Fruit fly (Drosophila melanogaster): ENCODE measurements around the gene CG15564.

CG15564 gene

DNA sequence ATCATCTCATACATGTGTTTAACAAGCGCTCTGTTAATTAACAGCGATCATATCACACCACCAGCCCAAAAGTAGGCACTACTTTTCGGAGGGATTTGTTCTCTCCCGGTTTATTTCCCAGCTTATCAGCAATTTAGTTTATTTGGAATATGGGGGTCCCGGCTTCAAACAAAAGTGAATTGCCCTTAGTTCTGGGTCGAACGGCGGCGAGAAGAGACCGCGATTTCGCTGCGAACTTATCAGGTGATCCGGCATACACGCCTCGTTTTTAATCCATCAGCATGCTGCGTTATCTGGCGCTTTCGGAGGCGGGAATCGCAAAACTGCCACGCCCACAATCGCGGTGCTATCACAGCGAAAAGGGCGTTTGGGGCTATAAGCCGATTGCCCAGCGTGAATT lies 38.4 kb downstream of the CG15564 start, which contains the start of gene CG1544 (continued):
- TF ChIP-seq Sin3A (optimal IDR thresholded peaks at IDR 0.05) = no peak
- TF ChIP-seq CG6654 (GFP tag; optimal IDR thresholded peaks at IDR 0.05) = no peak
- no peak for TF ChIP-seq ara (GFP tag; IDR thresholded peaks at IDR 0.05)
- no peak for TF ChIP-seq Kr (GFP tag; optimal IDR thresholded peaks at IDR 0.05)
- no peak for TF ChIP-seq row (GFP tag; IDR thresholded peaks at IDR 0.05)
- TF ChIP-seq dmrt11E (tag; optimal IDR thresholded peaks at IDR 0.05) = no peak
- TF ChIP-seq CG11695 (GFP tag; IDR thresholded peaks at IDR 0.05) = no peak
- TF ChIP-seq CG11247 (GFP tag; IDR thresholded peaks at IDR 0.05) = no peak
- TF ChIP-seq salm (tag; optimal IDR thresholded peaks at IDR 0.05) = no peak
- TF ChIP-seq pzg (GFP tag; optimal IDR thresholded peaks at IDR 0.05) = no peak
- TF ChIP-seq CG18599 (GFP tag; optimal IDR thresholded peaks at IDR 0.05) = peak; percentile 32
- peak; percentile 65 for TF ChIP-seq gcm (GFP tag; optimal IDR thresholded peaks at IDR 0.05)
- TF ChIP-seq CG3726 (GFP tag; IDR thresholded peaks at IDR 0.05) = no peak
- TF ChIP-seq Aef1 (GFP tag; IDR thresholded peaks at IDR 0.05) = no peak
- TF ChIP-seq lola (GFP tag; optimal IDR thresholded peaks at IDR 0.05) = no peak
- TF ChIP-seq Ets97D (GFP tag; optimal IDR thresholded peaks at IDR 0.05) = no peak
- TF ChIP-seq CG8290 (GFP tag; optimal IDR thresholded peaks at IDR 0.05) = no peak
- peak in 1 of 2 experiments; percentile 52 for TF ChIP-seq CG8290 (tag; optimal IDR thresholded peaks at IDR 0.05)
- no peak for TF ChIP-seq cas (GFP tag; IDR thresholded peaks at IDR 0.05)
- no peak for TF ChIP-seq dpn (GFP tag; optimal IDR thresholded peaks at IDR 0.05)
- TF ChIP-seq z (GFP tag; IDR thresholded peaks at IDR 0.05) = no peak
- no peak for TF ChIP-seq kah (GFP tag; optimal IDR thresholded peaks at IDR 0.05)
- TF ChIP-seq Poxn (GFP tag; IDR thresholded peaks at IDR 0.05) = no peak
- TF ChIP-seq CG4854 (GFP tag; optimal IDR thresholded peaks at IDR 0.05) = no peak
- TF ChIP-seq br (optimal IDR thresholded peaks at IDR 0.05) = no peak
- TF ChIP-seq abd-A (tag; optimal IDR thresholded peaks at IDR 0.05) = no peak
- TF ChIP-seq Dad (GFP tag; optimal IDR thresholded peaks at IDR 0.05) = no peak
- TF ChIP-seq CG9727 (GFP tag; optimal IDR thresholded peaks at IDR 0.05) = no peak
- no peak for TF ChIP-seq chm (GFP tag; IDR thresholded peaks at IDR 0.05)

DNA sequence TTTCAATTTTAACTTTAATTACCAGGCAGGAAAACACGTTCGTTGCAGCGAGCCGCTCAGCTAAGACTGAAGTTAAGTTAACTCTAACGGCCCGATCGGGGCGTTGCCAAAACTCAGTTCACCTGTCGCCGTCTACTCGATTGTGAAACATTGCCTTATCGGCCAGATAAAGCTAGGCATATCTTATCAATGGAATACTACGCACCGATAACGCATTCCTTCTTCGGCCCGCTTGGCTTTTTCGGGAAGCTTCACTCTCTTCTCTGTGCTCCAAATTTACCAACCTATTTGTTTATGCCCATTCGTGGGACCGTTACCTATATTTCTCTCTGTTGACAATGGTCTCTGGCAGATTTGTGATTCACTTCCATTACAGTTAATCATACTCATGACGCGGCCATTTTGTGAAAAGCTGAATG lies 39.5 kb downstream of the CG15564 start, which contains the start of gene mesh:
mesh (minus strand) TSS at position 68 of the 419 bp plus-strand sequence.
- TF ChIP-seq grn (GFP tag; optimal IDR thresholded peaks at IDR 0.05) (peak; percentile 27), CG34224 (GFP tag; IDR thresholded peaks at IDR 0.05; ENCODE audit: partially characterized antibody) (no peak), Awh (GFP tag; IDR thresholded peaks at IDR 0.05) (0 out of 2 replicates have a peak, but pooled peaks have one; percentile 14), exex (tag; optimal IDR thresholded peaks at IDR 0.05) (peak; percentile 46), Pdp1 (GFP tag; optimal IDR thresholded peaks at IDR 0.05) (peak in 1 of 2 experiments; percentile 56), kay (GFP tag; optimal IDR thresholded peaks at IDR 0.05) (peak; percentile 1), CG8290 (GFP tag; optimal IDR thresholded peaks at IDR 0.05) (no peak), CG8290 (tag; optimal IDR thresholded peaks at IDR 0.05) (no peak), ash1 (GFP tag; optimal IDR thresholded peaks at IDR 0.05) (no peak), CG42726 (GFP tag; IDR thresholded peaks at IDR 0.05; ENCODE audit: partially characterized antibody) (no peak), rib (GFP tag; IDR thresholded peaks at IDR 0.05) (no peak), Med (GFP tag) (peak; percentile 80), ara (GFP tag; IDR thresholded peaks at IDR 0.05) (no peak), mld (GFP tag; IDR thresholded peaks at IDR 0.05; ENCODE audit: partially characterized antibody) (no peak), CG5953 (GFP tag; IDR thresholded peaks at IDR 0.05) (0 out of 2 replicates have a peak, but pooled peaks have one; percentile 26), sd (tag; optimal IDR thresholded peaks at IDR 0.05) (peak; percentile 97), Dip2 (GFP tag; IDR thresholded peaks at IDR 0.05) (no peak), CG10543 (GFP tag; optimal IDR thresholded peaks at IDR 0.05) (peak; percentile 69), CG12769 (tag; optimal IDR thresholded peaks at IDR 0.05) (peak; percentile 95), mirr (GFP tag; optimal IDR thresholded peaks at IDR 0.05) (peak; percentile 38), Hmr (GFP tag; optimal IDR thresholded peaks at IDR 0.05) (peak; percentile 1), MESR4 (GFP tag; optimal IDR thresholded peaks at IDR 0.05) (no peak), CG34376 (GFP tag; optimal IDR thresholded peaks at IDR 0.05) (peak; percentile 58), CG15514 (GFP tag; optimal IDR thresholded peaks at IDR 0.05) (peak; percentile 3), Ada2b (GFP tag; IDR thresholded peaks at IDR 0.05) (no peak), HmgZ (tag; optimal IDR thresholded peaks at IDR 0.05) (peak; percentile 39)

All from whole organism, embryonic.